Worm (Caenorhabditis elegans) whole organism, L2 larva: ENCODE measurements around the gene srj-52.
A peak's percentile ranks its signal among the peaks of the same experiment; 100 is the strongest.

Experiments used
- C34F6.9 ChIP-seq: fragments of 150-350 bp; optimal IDR thresholded peaks from 2 replicates; lab custom pipeline; 2014; ENCODE audit warnings: missing biosample characterization, missing genetic modification characterization
- R02D3.7 ChIP-seq: fragments of 150-350 bp; optimal IDR thresholded peaks from 2 replicates; lab custom pipeline; 2014; ENCODE audit warnings: missing biosample characterization, missing genetic modification characterization
- Y55F3AM.14 ChIP-seq: fragments of 200-800 bp; sonication (Bioruptor generic); optimal IDR thresholded peaks from 2 replicates; lab custom pipeline; 2018; ENCODE audit warnings: mild to moderate bottlenecking, missing genetic modification characterization, missing compliant biosample characterization
- ama-1 ChIP-seq: fragments of 150-350 bp; optimal IDR thresholded peaks from 2 replicates; lab custom pipeline; 2018; ENCODE audit warnings: inconsistent platforms
- blmp-1 ChIP-seq: sonication (generic microtip); optimal IDR thresholded peaks from 2 replicates; lab custom pipeline; 2017; ENCODE audit warnings: missing genetic modification characterization, mild to moderate bottlenecking, missing compliant biosample characterization, antibody characterized with exemption, moderate library complexity; ENCODE audit not compliant: insufficient read depth
- ceh-16 ChIP-seq: fragments of 150-350 bp; optimal IDR thresholded peaks from 2 replicates; lab custom pipeline; 2014; ENCODE audit warnings: missing biosample characterization, missing genetic modification characterization
- ceh-82 ChIP-seq: fragments of 150-350 bp; optimal IDR thresholded peaks from 2 replicates; lab custom pipeline; 2014; ENCODE audit warnings: missing biosample characterization, missing genetic modification characterization
- crh-2 ChIP-seq: sonication (generic microtip); optimal IDR thresholded peaks from 2 replicates; lab custom pipeline; 2017; ENCODE audit warnings: missing biosample characterization, missing genetic modification characterization
- dmd-4 ChIP-seq: sonication (generic microtip); optimal IDR thresholded peaks from 2 replicates; lab custom pipeline; 2017; ENCODE audit warnings: missing biosample characterization, missing genetic modification characterization
- egl-27 ChIP-seq: sonication (generic microtip); optimal IDR thresholded peaks from 3 replicates; lab custom pipeline; 2017; ENCODE audit warnings: missing biosample characterization, missing genetic modification reagents, missing genetic modification characterization
- elt-1 ChIP-seq: fragments of 150-350 bp; optimal IDR thresholded peaks from 2 replicates; lab custom pipeline; 2014; ENCODE audit warnings: missing biosample characterization, missing genetic modification characterization
- fos-1 ChIP-seq: fragments of 150-350 bp; optimal IDR thresholded peaks from 2 replicates; lab custom pipeline; 2014; ENCODE audit warnings: missing biosample characterization, missing genetic modification characterization
- gmeb-1 ChIP-seq: fragments of 150-350 bp; optimal IDR thresholded peaks from 2 replicates; lab custom pipeline; 2014; ENCODE audit warnings: missing biosample characterization, missing genetic modification characterization
- lin-13 ChIP-seq: fragments of 150-350 bp; optimal IDR thresholded peaks from 2 replicates; lab custom pipeline; 2014; ENCODE audit warnings: missing biosample characterization, missing genetic modification reagents, missing genetic modification characterization
- lsy-2 ChIP-seq, 2 experiments: fragments of 150-350 bp in 1 of 2; sonication (generic microtip) in 1 of 2; optimal IDR thresholded peaks; 2 replicates each; lab custom pipeline; 2014 to 2017; ENCODE audit warnings: missing biosample characterization in 2 of 2, missing genetic modification characterization in 2 of 2
- mab-5 ChIP-seq: fragments of 150-350 bp; optimal IDR thresholded peaks from 2 replicates; lab custom pipeline; 2014; ENCODE audit warnings: missing biosample characterization, missing genetic modification characterization
- mbf-1 ChIP-seq: sonication (generic microtip); optimal IDR thresholded peaks from 2 replicates; lab custom pipeline; 2017; ENCODE audit warnings: missing biosample characterization, missing genetic modification characterization
- nhr-10 ChIP-seq: sonication (generic microtip); optimal IDR thresholded peaks from 2 replicates; lab custom pipeline; 2017; ENCODE audit warnings: missing biosample characterization, missing genetic modification characterization
- nhr-12 ChIP-seq: fragments of 150-350 bp; optimal IDR thresholded peaks from 2 replicates; lab custom pipeline; 2014; ENCODE audit warnings: missing biosample characterization, missing genetic modification characterization
- nhr-129 ChIP-seq: fragments of 150-350 bp; optimal IDR thresholded peaks from 2 replicates; lab custom pipeline; 2014; ENCODE audit warnings: missing biosample characterization, missing genetic modification characterization
- nhr-237 ChIP-seq: fragments of 150-350 bp; optimal IDR thresholded peaks from 2 replicates; lab custom pipeline; 2014; ENCODE audit warnings: missing biosample characterization, missing genetic modification characterization
- nhr-25 ChIP-seq: fragments of 150-350 bp; sonication (generic microtip); optimal IDR thresholded peaks from 3 replicates; lab custom pipeline; 2014; ENCODE audit warnings: missing biosample characterization, missing genetic modification characterization
- nhr-6 ChIP-seq: fragments of 150-350 bp; optimal IDR thresholded peaks from 2 replicates; lab custom pipeline; 2014; ENCODE audit warnings: missing biosample characterization, missing genetic modification characterization
- sem-4 ChIP-seq: fragments of 150-350 bp; optimal IDR thresholded peaks from 2 replicates; lab custom pipeline; 2014; ENCODE audit warnings: missing biosample characterization, missing genetic modification reagents, missing genetic modification characterization
- skn-1 ChIP-seq: sonication (generic microtip); optimal IDR thresholded peaks from 2 replicates; lab custom pipeline; 2017; ENCODE audit warnings: missing biosample characterization, missing genetic modification characterization
- sma-3 ChIP-seq: sonication (generic microtip); optimal IDR thresholded peaks from 2 replicates; lab custom pipeline; 2016; ENCODE audit warnings: missing genetic modification reagents, missing genetic modification characterization, missing compliant biosample characterization
- sma-9 ChIP-seq, 2 experiments: fragments of 150-350 bp in 1 of 2; sonication (generic microtip) in 1 of 2; optimal IDR thresholded peaks; 2 replicates each; lab custom pipeline; 2014 to 2016; ENCODE audit warnings: missing genetic modification characterization in 2 of 2, mild to moderate bottlenecking in 1 of 2, missing biosample characterization in 1 of 2, missing compliant biosample characterization in 1 of 2, missing genetic modification reagents in 1 of 2, moderate library complexity in 1 of 2
- unc-55 ChIP-seq: fragments of 150-350 bp; sonication (generic microtip); optimal IDR thresholded peaks from 3 replicates; lab custom pipeline; 2014; ENCODE audit warnings: missing biosample characterization, missing genetic modification reagents, missing genetic modification characterization
- unc-62 ChIP-seq: fragments of 150-350 bp; optimal IDR thresholded peaks from 2 replicates; lab custom pipeline; 2014; ENCODE audit warnings: missing biosample characterization, missing genetic modification reagents, missing genetic modification characterization
- zag-1 ChIP-seq: fragments of 150-350 bp; optimal IDR thresholded peaks from 2 replicates; lab custom pipeline; 2014; ENCODE audit warnings: missing biosample characterization, missing genetic modification characterization
- ztf-11 ChIP-seq: sonication (generic microtip); optimal IDR thresholded peaks from 2 replicates; lab custom pipeline; 2017; ENCODE audit warnings: missing biosample characterization, missing genetic modification characterization
- ztf-4 ChIP-seq: fragments of 150-350 bp; optimal IDR thresholded peaks from 2 replicates; lab custom pipeline; 2014; ENCODE audit warnings: missing biosample characterization, missing genetic modification characterization

srj-52 gene

DNA sequence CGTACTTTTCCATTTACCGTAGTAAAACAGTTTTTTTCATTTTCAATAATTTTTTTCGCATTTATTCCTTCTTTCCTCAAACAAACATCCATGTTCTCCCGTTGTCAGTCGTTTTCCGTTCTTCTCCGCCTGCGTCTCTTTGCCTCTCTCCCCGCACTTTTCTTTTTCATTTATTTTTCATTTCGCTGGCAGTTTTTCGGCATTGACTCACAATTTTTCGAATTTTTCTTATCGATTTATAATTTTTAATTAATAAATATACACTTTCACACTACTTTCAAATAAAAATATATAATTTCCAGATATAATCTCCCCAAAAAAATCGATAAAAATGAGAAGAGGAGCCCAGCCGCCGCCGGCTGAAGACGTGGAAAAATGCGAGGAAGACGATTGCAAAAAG lies 8.4 kb downstream of the srj-52 start, which contains the start of gene H25P19.1:
Gene H25P19.1 (plus strand): TSS at position 301 of the 400 bp plus-strand sequence.
- TF ChIP-seq crh-2 (no peak), elt-1 (tag; lab: Kevin White, UChicago) (no peak), ama-1 (no peak), ceh-16 (tag; lab: Kevin White, UChicago) (no peak), gmeb-1 (tag; lab: Kevin White, UChicago) (no peak), R02D3.7 (tag; lab: Kevin White, UChicago) (no peak), Y55F3AM.14 (no peak), unc-55 (GFP tag; lab: Kevin White, UChicago) (no peak), unc-62 (no peak), nhr-10 (tag; lab: Kevin White, UChicago) (no peak)

DNA sequence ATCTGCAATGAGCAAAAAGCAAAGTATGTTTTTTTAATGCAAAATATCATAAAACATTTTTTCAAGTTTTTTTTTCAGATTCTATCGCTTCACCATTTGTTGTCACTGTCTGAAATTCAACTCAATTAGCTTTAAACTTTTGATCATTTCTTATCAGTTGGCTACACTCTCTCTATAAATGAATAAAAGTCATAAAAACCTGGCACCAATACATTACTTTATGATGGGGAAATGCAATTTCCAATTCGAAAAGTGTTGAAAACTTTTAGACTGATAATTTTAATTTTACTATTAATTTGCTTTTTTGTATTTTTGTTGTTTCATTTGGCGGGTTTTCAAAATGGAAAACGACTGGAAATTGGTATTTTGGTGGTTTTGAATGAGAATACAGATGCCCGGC lies 12.0 kb downstream of the srj-52 start, which contains the start of gene F31F4.1:
Gene F31F4.1 (plus strand): TSS at position 203 of the 400 bp plus-strand sequence.
- no peak for TF ChIP-seq mbf-1 (tag; lab: Kevin White, UChicago)
- peak; percentile 29 for TF ChIP-seq fos-1 (tag; lab: Kevin White, UChicago)
- TF ChIP-seq sma-3 (GFP tag; lab: Kevin White, UChicago): no peak

DNA sequence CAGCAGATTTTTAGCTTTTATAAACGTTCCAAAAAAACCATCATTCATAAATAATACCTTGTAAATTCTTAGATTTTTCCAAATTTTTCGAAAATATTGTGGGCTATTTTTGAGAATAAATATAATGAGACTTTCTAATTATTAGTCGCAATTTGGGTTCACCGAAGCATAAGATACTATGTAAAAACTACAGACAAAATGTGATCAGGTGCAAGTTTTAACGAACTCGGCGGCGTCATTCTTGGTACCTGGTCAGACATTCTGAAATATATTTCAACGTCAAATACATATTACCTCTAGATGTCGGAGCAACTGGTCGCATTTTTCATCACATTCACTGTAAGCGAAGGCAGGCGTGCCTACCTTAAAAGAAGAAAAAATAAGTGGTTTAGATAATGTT lies 13.8 kb downstream of the srj-52 start, which contains the start of gene srx-23:
Gene srx-23 (plus strand): TSS at position 301 of the 400 bp plus-strand sequence.
- no peak for TF ChIP-seq sem-4 (tag; lab: Kevin White, UChicago)
- TF ChIP-seq sma-9 (GFP tag; optimal IDR thresholded peaks at IDR 0.05; lab: Kevin White, UChicago): no peak
- TF ChIP-seq sma-9 (tag; optimal IDR thresholded peaks at IDR 0.05; lab: Kevin White, UChicago): no peak
- no peak for TF ChIP-seq nhr-237 (tag; lab: Kevin White, UChicago)
- TF ChIP-seq blmp-1 (tag; lab: Kevin White, UChicago): no peak
- TF ChIP-seq mab-5 (tag; lab: Kevin White, UChicago): no peak
- no peak for TF ChIP-seq ama-1
- no peak for TF ChIP-seq dmd-4
- no peak for TF ChIP-seq ztf-4 (tag; lab: Kevin White, UChicago)
- no peak for TF ChIP-seq C34F6.9 (tag; lab: Kevin White, UChicago)
- TF ChIP-seq egl-27 (tag; lab: Kevin White, UChicago): no peak
- TF ChIP-seq crh-2: no peak
- TF ChIP-seq ceh-16 (tag; lab: Kevin White, UChicago): no peak
- no peak for TF ChIP-seq nhr-129
- no peak for TF ChIP-seq zag-1
- TF ChIP-seq ceh-82: no peak
- TF ChIP-seq nhr-25 (tag; lab: Kevin White, UChicago): no peak
- TF ChIP-seq, all 48 proteins: peak for 0

DNA sequence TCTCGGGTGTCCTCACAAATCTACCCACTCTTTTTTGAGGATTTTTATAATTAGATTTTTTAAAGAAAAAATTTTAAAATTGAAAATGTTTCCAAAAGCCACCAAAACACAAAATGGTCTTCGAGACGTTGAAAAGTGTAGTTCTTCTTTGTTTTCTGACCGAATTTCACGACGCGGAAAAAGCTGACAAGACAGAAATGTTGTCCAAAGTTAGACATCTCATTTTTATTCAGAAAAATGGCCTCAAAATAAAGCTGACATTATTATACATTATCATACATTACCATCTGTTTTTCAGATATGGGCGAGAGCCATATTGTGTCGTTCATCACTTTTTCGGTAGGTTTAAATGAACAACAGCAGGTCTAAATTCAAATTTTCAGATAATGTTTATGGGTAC lies 16.2 kb downstream of the srj-52 start, which contains the start of gene srx-22:
Gene srx-22 (plus strand): TSS at position 301 of the 400 bp plus-strand sequence.
- TF ChIP-seq fos-1 (tag; lab: Kevin White, UChicago) (no peak), sem-4 (tag; lab: Kevin White, UChicago) (no peak), zag-1 (no peak), blmp-1 (tag; lab: Kevin White, UChicago) (no peak), nhr-12 (no peak), R02D3.7 (tag; lab: Kevin White, UChicago) (no peak), ztf-11 (tag; lab: Kevin White, UChicago) (no peak)

ce11 chrV:676550-677084 lies 19.2 kb downstream of the srj-52 start, which contains the start of the genes fbxa-72 and srx-21:
Gene fbxa-72, minus strand, starts transcription at chrV:676753.
Gene srx-21, plus strand, starts transcription at chrV:677034.
- no peak for TF ChIP-seq skn-1 (tag; lab: Kevin White, UChicago)
- TF ChIP-seq nhr-12: no peak
- TF ChIP-seq nhr-129: no peak
- no peak for TF ChIP-seq lin-13 (GFP tag; lab: Kevin White, UChicago)
- TF ChIP-seq nhr-237 (tag; lab: Kevin White, UChicago): no peak
- TF ChIP-seq fos-1 (tag; lab: Kevin White, UChicago): peak; percentile 70
- no peak for TF ChIP-seq mbf-1 (tag; lab: Kevin White, UChicago)
- no peak for TF ChIP-seq lsy-2 (tag; optimal IDR thresholded peaks at IDR 0.05; lab: Kevin White, UChicago)
- TF ChIP-seq nhr-6 (tag; lab: Kevin White, UChicago): no peak
- TF ChIP-seq nhr-25 (tag; lab: Kevin White, UChicago): peak; percentile 42
- no peak for TF ChIP-seq blmp-1 (tag; lab: Kevin White, UChicago)
